Worm (Caenorhabditis elegans) whole organism, young adult: Measurements from ENCODE around the gene tre-5.

Experiments
- B0019.2 ChIP-seq: fragments of 200-800 bp; sonication (Bioruptor generic); conservative IDR thresholded peaks from 2 replicates; pipeline ENCODE4 v1.3.6; 2022; ENCODE audit warnings: missing genetic modification reagents, missing genetic modification characterization, missing compliant biosample characterization
- B0336.3 ChIP-seq: fragments of 200-800 bp; sonication (Bioruptor generic); IDR thresholded peaks from 2 replicates; pipeline ENCODE4 v1.3.6; 2022; ENCODE audit warnings: missing genetic modification characterization, missing compliant biosample characterization
- D2030.7 ChIP-seq: fragments of 200-800 bp; sonication (Bioruptor generic); IDR thresholded peaks from 2 replicates; pipeline ENCODE4 v1.3.6; 2022; ENCODE audit warnings: missing genetic modification reagents, missing genetic modification characterization, missing compliant biosample characterization
- F23B12.7 ChIP-seq: sonication (generic microtip); optimal IDR thresholded peaks from 2 replicates; lab custom pipeline; 2017; ENCODE audit warnings: missing genetic modification characterization, mild to moderate bottlenecking, missing compliant biosample characterization, antibody characterized with exemption, moderate library complexity; ENCODE audit not compliant: insufficient read depth
- F39B2.1 ChIP-seq: fragments of 200-800 bp; sonication (Bioruptor generic); IDR thresholded peaks from 2 replicates; pipeline ENCODE4 v1.3.6; 2022; ENCODE audit warnings: missing genetic modification reagents, missing genetic modification characterization, missing compliant biosample characterization
- F55B11.4 ChIP-seq: sonication (generic microtip); optimal IDR thresholded peaks from 2 replicates; lab custom pipeline; 2016; ENCODE audit warnings: missing compliant biosample characterization, missing genetic modification characterization, borderline replicate concordance; ENCODE audit not compliant: insufficient read depth
- K11D2.4 ChIP-seq: fragments of 200-800 bp; sonication (Bioruptor generic); IDR thresholded peaks from 2 replicates; pipeline ENCODE4 v1.3.6; 2022; ENCODE audit warnings: missing genetic modification reagents, missing genetic modification characterization, missing compliant biosample characterization
- T26A5.8 ChIP-seq: sonication (generic microtip); optimal IDR thresholded peaks from 2 replicates; lab custom pipeline; 2016; ENCODE audit warnings: missing genetic modification characterization, missing compliant biosample characterization
- Y53F4B.3 ChIP-seq: fragments of 200-800 bp; sonication (Bioruptor generic); IDR thresholded peaks from 2 replicates; pipeline ENCODE4 v1.3.6; 2022; ENCODE audit warnings: missing genetic modification reagents, missing genetic modification characterization, missing compliant biosample characterization
- Y67H2A.10 ChIP-seq: fragments of 200-800 bp; sonication (Bioruptor generic); conservative IDR thresholded peaks from 2 replicates; pipeline ENCODE4 v1.3.6; 2022; ENCODE audit warnings: missing genetic modification reagents, missing genetic modification characterization, missing compliant biosample characterization
- aptf-2 ChIP-seq: fragments of 200-800 bp; sonication (Bioruptor generic); conservative IDR thresholded peaks from 2 replicates; pipeline ENCODE4 v1.3.6; 2022; ENCODE audit warnings: missing genetic modification reagents, missing genetic modification characterization, missing compliant biosample characterization
- atf-7 ChIP-seq: sonication (generic microtip); optimal IDR thresholded peaks from 2 replicates; lab custom pipeline; 2017; ENCODE audit warnings: mild to moderate bottlenecking, missing genetic modification characterization, missing compliant biosample characterization
- attf-3 ChIP-seq: fragments of 200-800 bp; sonication (Bioruptor generic); conservative IDR thresholded peaks from 2 replicates; pipeline ENCODE4 v1.3.6; 2022; ENCODE audit warnings: missing genetic modification reagents, missing genetic modification characterization, missing compliant biosample characterization
- bed-2 ChIP-seq: fragments of 200-800 bp; sonication (Bioruptor generic); IDR thresholded peaks from 2 replicates; pipeline ENCODE4 v1.3.6; 2022; ENCODE audit warnings: missing genetic modification reagents, missing genetic modification characterization, missing compliant biosample characterization
- cebp-1 ChIP-seq, 2 experiments: fragments of 200-800 bp in 1 of 2; sonication (Bioruptor generic) in 1 of 2; sonication (generic microtip) in 1 of 2; IDR thresholded peaks in 1 of 2; optimal IDR thresholded peaks in 1 of 2; 2 replicates each; pipeline versions ENCODE4 v1.3.6 to Lab custom; 2017 to 2022; ENCODE audit warnings: missing compliant biosample characterization in 2 of 2, missing genetic modification characterization in 2 of 2, mild to moderate bottlenecking in 1 of 2, missing genetic modification reagents in 1 of 2, moderate library complexity in 1 of 2
- ceh-27 ChIP-seq: fragments of 200-800 bp; sonication (Bioruptor generic); optimal IDR thresholded peaks from 2 replicates; lab custom pipeline; 2018; ENCODE audit warnings: mild to moderate bottlenecking, missing genetic modification characterization, moderate library complexity, missing compliant biosample characterization
- ceh-91 ChIP-seq: fragments of 200-800 bp; sonication (Bioruptor generic); IDR thresholded peaks from 2 replicates; pipeline ENCODE4 v1.3.6; 2022; ENCODE audit warnings: missing genetic modification reagents, missing genetic modification characterization, missing compliant biosample characterization
- chd-7 ChIP-seq: sonication (generic microtip); optimal IDR thresholded peaks from 2 replicates; lab custom pipeline; 2016; ENCODE audit warnings: mild to moderate bottlenecking, missing genetic modification characterization, moderate library complexity, missing compliant biosample characterization
- die-1 ChIP-seq: sonication (generic microtip); optimal IDR thresholded peaks from 2 replicates; lab custom pipeline; 2016; ENCODE audit warnings: missing genotype, mild to moderate bottlenecking, missing genetic modification characterization, missing compliant biosample characterization
- efl-1 ChIP-seq: fragments of 150-350 bp; optimal IDR thresholded peaks from 2 replicates; lab custom pipeline; 2014; ENCODE audit warnings: missing biosample characterization, missing genetic modification reagents, missing genetic modification characterization
- ekl-4 ChIP-seq: fragments of 200-800 bp; sonication (Bioruptor generic); IDR thresholded peaks from 2 replicates; pipeline ENCODE4 v1.3.6; 2022; ENCODE audit warnings: missing genetic modification reagents, missing genetic modification characterization, missing compliant biosample characterization
- gei-17 ChIP-seq: fragments of 200-800 bp; sonication (Bioruptor generic); optimal IDR thresholded peaks from 2 replicates; lab custom pipeline; 2018; ENCODE audit warnings: mild to moderate bottlenecking, missing genetic modification characterization, missing compliant biosample characterization
- him-1 ChIP-seq: sonication (generic microtip); optimal IDR thresholded peaks from 2 replicates; lab custom pipeline; 2016; ENCODE audit warnings: missing genotype, missing genetic modification reagents, missing genetic modification characterization, missing compliant biosample characterization
- hlh-12 ChIP-seq: sonication (generic microtip); optimal IDR thresholded peaks from 2 replicates; lab custom pipeline; 2016; ENCODE audit warnings: missing genetic modification characterization, missing compliant biosample characterization
- hmg-1.2 ChIP-seq: fragments of 200-800 bp; sonication (Bioruptor generic); IDR thresholded peaks from 2 replicates; pipeline ENCODE4 v1.3.6; 2022; ENCODE audit warnings: missing genetic modification reagents, missing genetic modification characterization, missing compliant biosample characterization
- hmg-20 ChIP-seq: fragments of 200-800 bp; sonication (Bioruptor generic); IDR thresholded peaks from 2 replicates; pipeline ENCODE4 v1.3.6; 2022; ENCODE audit warnings: missing genetic modification reagents, missing genetic modification characterization, missing compliant biosample characterization
- let-526 ChIP-seq: fragments of 200-800 bp; sonication (Bioruptor generic); IDR thresholded peaks from 2 replicates; pipeline ENCODE4 v1.3.6; 2022; ENCODE audit warnings: missing genetic modification reagents, missing genetic modification characterization, missing compliant biosample characterization
- lir-1 ChIP-seq: fragments of 200-800 bp; sonication (Bioruptor generic); conservative IDR thresholded peaks from 2 replicates; pipeline ENCODE4 v1.3.6; 2022; ENCODE audit warnings: missing genetic modification reagents, missing genetic modification characterization, missing compliant biosample characterization
- madf-3 ChIP-seq: fragments of 200-800 bp; sonication (Bioruptor generic); IDR thresholded peaks from 2 replicates; pipeline ENCODE4 v1.3.6; 2022; ENCODE audit warnings: missing genetic modification reagents, missing genetic modification characterization, missing compliant biosample characterization
- madf-6 ChIP-seq: fragments of 200-800 bp; sonication (Bioruptor generic); IDR thresholded peaks from 2 replicates; pipeline ENCODE4 v1.3.6; 2022; ENCODE audit warnings: missing genetic modification reagents, missing genetic modification characterization, missing compliant biosample characterization
- madf-8 ChIP-seq: fragments of 200-800 bp; sonication (Bioruptor generic); conservative IDR thresholded peaks from 2 replicates; pipeline ENCODE4 v1.3.6; 2022; ENCODE audit warnings: missing genetic modification reagents, missing genetic modification characterization, missing compliant biosample characterization
- mel-28 ChIP-seq: sonication (generic microtip); optimal IDR thresholded peaks from 2 replicates; lab custom pipeline; 2016; ENCODE audit warnings: borderline replicate concordance, mild to moderate bottlenecking, missing genetic modification characterization, missing compliant biosample characterization
- nfyb-1 ChIP-seq: fragments of 200-800 bp; sonication (Bioruptor generic); IDR thresholded peaks from 2 replicates; pipeline ENCODE4 v1.3.6; 2022; ENCODE audit warnings: missing genetic modification reagents, missing genetic modification characterization, missing compliant biosample characterization
- nhr-179 ChIP-seq: sonication (generic microtip); optimal IDR thresholded peaks from 2 replicates; lab custom pipeline; 2016; ENCODE audit warnings: mild to moderate bottlenecking, missing genetic modification characterization, missing compliant biosample characterization
- nhr-27 ChIP-seq: fragments of 200-800 bp; sonication (Bioruptor generic); optimal IDR thresholded peaks from 2 replicates; lab custom pipeline; 2018; ENCODE audit warnings: mild to moderate bottlenecking, missing genetic modification characterization, moderate library complexity, missing compliant biosample characterization
- nhr-80 ChIP-seq: sonication (generic microtip); optimal IDR thresholded peaks from 2 replicates; lab custom pipeline; 2016; ENCODE audit warnings: missing genetic modification characterization, missing compliant biosample characterization
- nhr-90 ChIP-seq: sonication (generic microtip); optimal IDR thresholded peaks from 2 replicates; lab custom pipeline; 2016; ENCODE audit warnings: missing genotype, mild to moderate bottlenecking, missing genetic modification characterization, missing compliant biosample characterization
- rcor-1 ChIP-seq: fragments of 200-800 bp; sonication (Bioruptor generic); IDR thresholded peaks from 2 replicates; pipeline ENCODE4 v1.3.6; 2022; ENCODE audit warnings: missing genetic modification reagents, missing genetic modification characterization, missing compliant biosample characterization
- sea-2 ChIP-seq: fragments of 200-800 bp; sonication (Bioruptor generic); IDR thresholded peaks from 2 replicates; pipeline ENCODE4 v1.3.6; 2022; ENCODE audit warnings: missing genetic modification characterization, missing compliant biosample characterization
- snpc-1.1 ChIP-seq: sonication (generic microtip); optimal IDR thresholded peaks from 2 replicates; lab custom pipeline; 2017; ENCODE audit warnings: missing genetic modification characterization, mild to moderate bottlenecking, missing compliant biosample characterization, antibody characterized with exemption, moderate library complexity, missing genotype, missing genetic modification reagents; ENCODE audit not compliant: insufficient read depth
- snpc-3.4 ChIP-seq: sonication (generic microtip); optimal IDR thresholded peaks from 2 replicates; lab custom pipeline; 2017; ENCODE audit warnings: missing genetic modification characterization, mild to moderate bottlenecking, missing compliant biosample characterization, antibody characterized with exemption, moderate library complexity, missing genotype, missing genetic modification reagents
- tbx-9 ChIP-seq: sonication (generic microtip); optimal IDR thresholded peaks from 2 replicates; lab custom pipeline; 2016; ENCODE audit warnings: borderline replicate concordance, missing genetic modification characterization, inconsistent platforms, missing compliant biosample characterization
- unc-130 ChIP-seq: sonication (generic microtip); optimal IDR thresholded peaks from 2 replicates; lab custom pipeline; 2016; ENCODE audit warnings: missing genetic modification reagents, missing genetic modification characterization, missing compliant biosample characterization
- ztf-25 ChIP-seq: fragments of 200-800 bp; sonication (Bioruptor generic); IDR thresholded peaks from 2 replicates; pipeline ENCODE4 v1.3.6; 2022; ENCODE audit warnings: missing genetic modification reagents, missing genetic modification characterization, missing compliant biosample characterization
- ztf-28 ChIP-seq: fragments of 200-800 bp; sonication (Bioruptor generic); IDR thresholded peaks from 2 replicates; pipeline ENCODE4 v1.3.6; 2022; ENCODE audit warnings: missing genetic modification reagents, missing genetic modification characterization, missing compliant biosample characterization
- ztf-3 ChIP-seq: fragments of 200-800 bp; sonication (Bioruptor generic); optimal IDR thresholded peaks from 2 replicates; lab custom pipeline; 2018; ENCODE audit warnings: mild to moderate bottlenecking, missing genetic modification characterization, missing compliant biosample characterization

The tre-5 gene

DNA sequence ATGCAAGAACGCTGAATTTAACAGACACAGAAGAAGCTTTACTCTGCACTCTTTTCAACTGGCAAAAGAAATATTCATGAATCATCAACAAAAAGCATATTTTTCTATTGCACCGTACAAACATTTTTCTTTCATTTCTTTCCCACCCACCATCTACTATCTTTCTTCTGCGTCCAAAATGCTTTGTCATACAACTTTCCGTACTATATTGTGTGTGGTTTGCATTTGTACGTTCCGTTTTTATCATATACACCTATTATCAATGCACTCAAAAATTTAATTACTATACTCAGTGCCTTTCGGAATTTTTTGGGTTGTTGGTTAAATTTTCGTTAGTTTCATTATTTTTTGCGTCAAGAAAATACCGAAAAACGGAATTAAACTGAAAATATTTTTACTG, 12.6 kb upstream of the tre-5 start:
- TF ChIP-seq hmg-20 (no peak), nhr-90 (tag; lab: Kevin White, UChicago) (no peak), F23B12.7 (tag; lab: Kevin White, UChicago) (no peak), B0336.3 (no peak), madf-3 (GFP tag; lab: Robert Waterston, UW) (no peak), ekl-4 (no peak), sea-2 (GFP tag; lab: Robert Waterston, UW) (no peak), nfyb-1 (GFP tag; lab: Robert Waterston, UW) (no peak), madf-8 (GFP tag; lab: Robert Waterston, UW) (no peak), nhr-27 (tag; lab: Kevin White, UChicago) (no peak), Y53F4B.3 (no peak), ztf-25 (GFP tag; lab: Robert Waterston, UW) (no peak), ztf-3 (GFP tag; lab: Kevin White, UChicago) (no peak), madf-6 (GFP tag; lab: Robert Waterston, UW) (no peak), K11D2.4 (GFP tag; lab: Robert Waterston, UW) (no peak)

DNA sequence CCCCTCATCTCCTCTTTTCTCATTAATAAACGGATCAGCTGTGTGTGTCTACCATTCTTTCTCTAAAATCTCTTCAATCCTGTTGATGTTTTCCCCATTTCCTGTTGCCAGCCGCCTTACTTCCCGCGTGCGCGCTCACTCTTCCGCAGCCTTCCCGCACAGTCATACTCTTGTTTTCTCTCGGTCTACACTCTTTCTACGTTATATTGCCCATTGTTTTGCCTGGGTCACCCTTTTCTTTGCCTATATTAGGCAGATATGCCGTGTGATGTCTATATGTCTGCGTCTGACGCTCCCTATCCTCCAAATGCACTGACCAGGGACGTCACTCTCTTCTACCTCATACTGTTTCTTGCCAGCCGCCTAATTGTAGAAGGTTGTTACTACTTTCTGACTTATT, 11.2 kb upstream of the tre-5 start:
- no peak for TF ChIP-seq hlh-12 (tag; lab: Kevin White, UChicago)
- TF ChIP-seq lir-1 (GFP tag; lab: Robert Waterston, UW), result no peak
- peak; percentile 3 for TF ChIP-seq nhr-80
- TF ChIP-seq K11D2.4 (GFP tag; lab: Robert Waterston, UW), result no peak
- no peak for TF ChIP-seq chd-7
- TF ChIP-seq B0019.2 (GFP tag; lab: Robert Waterston, UW), result no peak
- TF ChIP-seq die-1, result no peak
- no peak for TF ChIP-seq Y67H2A.10
- peak; percentile 0 for TF ChIP-seq ceh-27 (GFP tag; lab: Kevin White, UChicago)
- TF ChIP-seq T26A5.8 (tag; lab: Kevin White, UChicago), result no peak
- no peak for TF ChIP-seq unc-130
- TF ChIP-seq him-1 (tag; lab: Kevin White, UChicago), result no peak
- no peak for TF ChIP-seq rcor-1 (GFP tag; lab: Robert Waterston, UW)
- TF ChIP-seq snpc-1.1 (tag; lab: Kevin White, UChicago), result no peak
- TF ChIP-seq aptf-2 (GFP tag; lab: Robert Waterston, UW), result no peak; the same call in 1 of the 2 replicates
- no peak for TF ChIP-seq bed-2
- no peak for TF ChIP-seq attf-3 (GFP tag; lab: Robert Waterston, UW)
- no peak for TF ChIP-seq nhr-179 (tag; lab: Kevin White, UChicago)
- no peak for TF ChIP-seq tbx-9 (tag; lab: Kevin White, UChicago)
- no peak for TF ChIP-seq snpc-3.4 (tag; lab: Kevin White, UChicago)
- TF ChIP-seq D2030.7 (GFP tag; lab: Robert Waterston, UW), result peak; percentile 47; the same call in 1 of the 2 replicates
- no peak for TF ChIP-seq F55B11.4
- TF ChIP-seq mel-28, result no peak
- no peak for TF ChIP-seq atf-7 (tag; lab: Kevin White, UChicago)
- no peak for TF ChIP-seq F39B2.1 (GFP tag; lab: Robert Waterston, UW)
- TF ChIP-seq cebp-1 (GFP tag; IDR thresholded peaks at IDR 0.05; lab: Robert Waterston, UW), result no peak
- peak; percentile 38 for TF ChIP-seq cebp-1 (tag; optimal IDR thresholded peaks at IDR 0.05; lab: Kevin White, UChicago)
- no peak for TF ChIP-seq ztf-28 (GFP tag; lab: Robert Waterston, UW)
- peak; percentile 39; the same call in 1 of the 2 replicates for TF ChIP-seq madf-6 (GFP tag; lab: Robert Waterston, UW)
- TF ChIP-seq efl-1 (GFP tag; lab: Kevin White, UChicago), result peak; percentile 51
- TF ChIP-seq ceh-91 (GFP tag; lab: Robert Waterston, UW), result no peak
- TF ChIP-seq madf-3 (GFP tag; lab: Robert Waterston, UW), result 0 out of 2 replicates have a peak, but pooled peaks have one; percentile 34
- TF ChIP-seq nhr-27 (tag; lab: Kevin White, UChicago), result no peak
- TF ChIP-seq hmg-1.2 (GFP tag; lab: Robert Waterston, UW), result peak; percentile 71; the same call in 1 of the 2 replicates
- no peak for TF ChIP-seq let-526
- TF ChIP-seq gei-17 (GFP tag; lab: Kevin White, UChicago), result no peak
- TF ChIP-seq nhr-90 (tag; lab: Kevin White, UChicago), result no peak
